Worm (Caenorhabditis elegans): ENCODE results near the gene B0281.5.

ce11 chrII:2324956-2325355 lies 24.2 kb upstream of the B0281.5 start, which contains the start of gene ZK1240.11:
- TF ChIP-seq snpc-4 (GFP tag; optimal IDR thresholded peaks at IDR 0.05) (no peak), snpc-4 (tag; optimal IDR thresholded peaks at IDR 0.05) (no peak), unc-130 (GFP tag; optimal IDR thresholded peaks at IDR 0.05) (no peak), ets-4 (GFP tag; optimal IDR thresholded peaks at IDR 0.05) (no peak), ama-1 (optimal IDR thresholded peaks at IDR 0.05) (no peak), ama-1 (GFP tag; optimal IDR thresholded peaks at IDR 0.05) (no peak), F57C9.4 (tag; optimal IDR thresholded peaks at IDR 0.05) (no peak), attf-5 (GFP tag; optimal IDR thresholded peaks at IDR 0.05) (no peak), aptf-3 (GFP tag; IDR thresholded peaks at IDR 0.05) (no peak), unc-62 (GFP tag; optimal IDR thresholded peaks at IDR 0.05) (no peak)

All from whole organism, young adult.